Worm (Caenorhabditis elegans) whole organism, young adult: ENCODE measurements around the gene sri-33.

Source experiments
- C17E4.6 ChIP-seq: fragments of 200-800 bp; sonication (Bioruptor generic); IDR thresholded peaks from 2 replicates; pipeline ENCODE4 v1.3.6; 2022; ENCODE audit warnings: missing genetic modification reagents, missing genetic modification characterization, missing compliant biosample characterization
- F10E7.11 ChIP-seq: sonication (generic microtip); optimal IDR thresholded peaks from 2 replicates; lab custom pipeline; 2017; ENCODE audit warnings: mild to moderate bottlenecking, missing genetic modification characterization, moderate library complexity, missing compliant biosample characterization
- F39B2.1 ChIP-seq: fragments of 200-800 bp; sonication (Bioruptor generic); IDR thresholded peaks from 2 replicates; pipeline ENCODE4 v1.3.6; 2022; ENCODE audit warnings: missing genetic modification reagents, missing genetic modification characterization, missing compliant biosample characterization
- K11D2.4 ChIP-seq: fragments of 200-800 bp; sonication (Bioruptor generic); IDR thresholded peaks from 2 replicates; pipeline ENCODE4 v1.3.6; 2022; ENCODE audit warnings: missing genetic modification reagents, missing genetic modification characterization, missing compliant biosample characterization
- T26A5.8 ChIP-seq: sonication (generic microtip); optimal IDR thresholded peaks from 2 replicates; lab custom pipeline; 2016; ENCODE audit warnings: missing genetic modification characterization, missing compliant biosample characterization
- Y53G8AR.9 ChIP-seq: fragments of 200-800 bp; sonication (Bioruptor generic); conservative IDR thresholded peaks from 2 replicates; pipeline ENCODE4 v1.3.6; 2022; ENCODE audit warnings: missing genetic modification reagents, missing genetic modification characterization, missing compliant biosample characterization
- Y79H2A.3 ChIP-seq: fragments of 200-800 bp; sonication (Bioruptor generic); conservative IDR thresholded peaks from 2 replicates; pipeline ENCODE4 v1.3.6; 2022; ENCODE audit warnings: missing genetic modification reagents, missing genetic modification characterization, missing compliant biosample characterization
- aptf-3 ChIP-seq: fragments of 200-800 bp; sonication (Bioruptor generic); IDR thresholded peaks from 2 replicates; pipeline ENCODE4 v1.3.6; 2022; ENCODE audit warnings: missing genetic modification characterization, missing compliant biosample characterization
- cebp-2 ChIP-seq: fragments of 200-800 bp; sonication (Bioruptor generic); IDR thresholded peaks from 2 replicates; pipeline ENCODE4 v1.3.6; 2022; ENCODE audit warnings: missing genetic modification characterization, missing compliant biosample characterization
- ceh-58 ChIP-seq: fragments of 200-800 bp; sonication (Bioruptor generic); IDR thresholded peaks from 2 replicates; pipeline ENCODE4 v1.3.6; 2022; ENCODE audit warnings: missing genetic modification characterization, missing compliant biosample characterization
- chd-7 ChIP-seq: sonication (generic microtip); optimal IDR thresholded peaks from 2 replicates; lab custom pipeline; 2016; ENCODE audit warnings: mild to moderate bottlenecking, missing genetic modification characterization, moderate library complexity, missing compliant biosample characterization
- dox-1 ChIP-seq: fragments of 200-800 bp; sonication (Bioruptor generic); IDR thresholded peaks from 2 replicates; pipeline ENCODE4 v1.3.6; 2022; ENCODE audit warnings: missing genetic modification reagents, missing genetic modification characterization, missing compliant biosample characterization
- dpff-1 ChIP-seq: sonication (generic microtip); optimal IDR thresholded peaks from 2 replicates; lab custom pipeline; 2017; ENCODE audit warnings: mild to moderate bottlenecking, missing genetic modification characterization, missing compliant biosample characterization
- dpl-1 ChIP-seq: fragments of 150-350 bp; optimal IDR thresholded peaks from 2 replicates; lab custom pipeline; 2014; ENCODE audit warnings: missing biosample characterization, missing genetic modification reagents, missing genetic modification characterization
- fkh-3 ChIP-seq: sonication (generic microtip); optimal IDR thresholded peaks from 2 replicates; lab custom pipeline; 2016; ENCODE audit warnings: mild to moderate bottlenecking, missing genetic modification characterization, missing compliant biosample characterization
- hlh-26 ChIP-seq: fragments of 200-800 bp; sonication (Bioruptor generic); conservative IDR thresholded peaks from 2 replicates; pipeline ENCODE4 v1.3.6; 2022; ENCODE audit warnings: missing genetic modification reagents, missing genetic modification characterization, missing compliant biosample characterization
- let-607 ChIP-seq, 2 experiments: fragments of 200-800 bp in 1 of 2; sonication (Bioruptor generic) in 1 of 2; sonication (generic microtip) in 1 of 2; optimal IDR thresholded peaks; 2 replicates each; lab custom pipeline; 2016 to 2018; ENCODE audit warnings: mild to moderate bottlenecking in 2 of 2, missing compliant biosample characterization in 2 of 2, missing genetic modification characterization in 2 of 2, moderate library complexity in 2 of 2, missing genotype in 1 of 2
- lin-35 ChIP-seq, 3 experiments: fragments of 150-350 bp in 2 of 3; sonication (generic microtip) in 1 of 3; optimal IDR thresholded peaks; 2 replicates each; lab custom pipeline; 2014 to 2018; ENCODE audit warnings: missing biosample characterization in 3 of 3, missing genetic modification characterization in 3 of 3, missing genetic modification reagents in 3 of 3
- lin-40 ChIP-seq: sonication (generic microtip); optimal IDR thresholded peaks from 2 replicates; lab custom pipeline; 2016; ENCODE audit warnings: missing genetic modification characterization, mild to moderate bottlenecking, missing compliant biosample characterization, missing genotype, missing genetic modification reagents
- lin-54 ChIP-seq: fragments of 200-800 bp; sonication (Bioruptor generic); optimal IDR thresholded peaks from 2 replicates; lab custom pipeline; 2018; ENCODE audit warnings: mild to moderate bottlenecking, missing genetic modification characterization, missing compliant biosample characterization
- lsy-27 ChIP-seq: sonication (generic microtip); optimal IDR thresholded peaks from 2 replicates; lab custom pipeline; 2017; ENCODE audit warnings: missing genetic modification characterization, mild to moderate bottlenecking, missing compliant biosample characterization, antibody characterized with exemption, missing genotype, borderline replicate concordance; ENCODE audit not compliant: insufficient read depth
- madf-6 ChIP-seq: fragments of 200-800 bp; sonication (Bioruptor generic); IDR thresholded peaks from 2 replicates; pipeline ENCODE4 v1.3.6; 2022; ENCODE audit warnings: missing genetic modification reagents, missing genetic modification characterization, missing compliant biosample characterization
- madf-8 ChIP-seq: fragments of 200-800 bp; sonication (Bioruptor generic); conservative IDR thresholded peaks from 2 replicates; pipeline ENCODE4 v1.3.6; 2022; ENCODE audit warnings: missing genetic modification reagents, missing genetic modification characterization, missing compliant biosample characterization
- mxl-1 ChIP-seq: sonication (generic microtip); optimal IDR thresholded peaks from 2 replicates; lab custom pipeline; 2016; ENCODE audit warnings: missing genetic modification characterization, missing compliant biosample characterization
- nfya-1 ChIP-seq: sonication (generic microtip); optimal IDR thresholded peaks from 2 replicates; lab custom pipeline; 2017; ENCODE audit warnings: antibody characterized with exemption, missing compliant biosample characterization, missing genetic modification characterization, borderline replicate concordance; ENCODE audit not compliant: insufficient read depth
- nhr-80 ChIP-seq: sonication (generic microtip); optimal IDR thresholded peaks from 2 replicates; lab custom pipeline; 2016; ENCODE audit warnings: missing genetic modification characterization, missing compliant biosample characterization
- repo-1 ChIP-seq: sonication (generic microtip); optimal IDR thresholded peaks from 2 replicates; lab custom pipeline; 2017; ENCODE audit warnings: mild to moderate bottlenecking, missing genetic modification characterization, missing compliant biosample characterization
- sdz-38 ChIP-seq: sonication (generic microtip); optimal IDR thresholded peaks from 2 replicates; lab custom pipeline; 2016; ENCODE audit warnings: missing genotype, missing genetic modification characterization, missing compliant biosample characterization
- snpc-3.4 ChIP-seq: sonication (generic microtip); optimal IDR thresholded peaks from 2 replicates; lab custom pipeline; 2017; ENCODE audit warnings: missing genetic modification characterization, mild to moderate bottlenecking, missing compliant biosample characterization, antibody characterized with exemption, moderate library complexity, missing genotype, missing genetic modification reagents
- tlf-1 ChIP-seq: fragments of 200-800 bp; sonication (Bioruptor generic); optimal IDR thresholded peaks from 2 replicates; lab custom pipeline; 2018; ENCODE audit warnings: mild to moderate bottlenecking, missing genetic modification characterization, missing compliant biosample characterization
- unc-130 ChIP-seq: sonication (generic microtip); optimal IDR thresholded peaks from 2 replicates; lab custom pipeline; 2016; ENCODE audit warnings: missing genetic modification reagents, missing genetic modification characterization, missing compliant biosample characterization
- zim-3 ChIP-seq: sonication (generic microtip); optimal IDR thresholded peaks from 2 replicates; lab custom pipeline; 2017; ENCODE audit warnings: mild to moderate bottlenecking, missing genetic modification characterization, moderate library complexity, missing compliant biosample characterization
- ztf-25 ChIP-seq: fragments of 200-800 bp; sonication (Bioruptor generic); IDR thresholded peaks from 2 replicates; pipeline ENCODE4 v1.3.6; 2022; ENCODE audit warnings: missing genetic modification reagents, missing genetic modification characterization, missing compliant biosample characterization

Gene sri-33

ce11 chrII:3172176-3172575 lies 15.5 kb upstream of the sri-33 start, which contains the start of gene Y27F2A.10:
Gene Y27F2A.10, minus strand, starts transcription at chrII:3172276.
- no peak for TF ChIP-seq F10E7.11 (tag; lab: Kevin White, UChicago)

- TF ChIP-seq repo-1 (tag; lab: Kevin White, UChicago) (no peak), fkh-3 (no peak), unc-130 (no peak), aptf-3 (GFP tag; lab: Robert Waterston, UW) (no peak), ceh-58 (GFP tag; lab: Robert Waterston, UW) (no peak)
Observed at ce11 chrII:3170089-3170488, 13.4 kb upstream of the sri-33 start, which contains the start of gene fbxc-55. Gene fbxc-55, minus strand, starts transcription at chrII:3170189.

ce11 chrII:3158985-3159384 lies 2.3 kb upstream of the sri-33 start, which contains the start of gene sri-34:
Gene sri-34, minus strand, starts transcription at chrII:3159085.
- no peak for TF ChIP-seq ztf-25 (GFP tag; lab: Robert Waterston, UW)
- TF ChIP-seq tlf-1 (GFP tag; lab: Kevin White, UChicago): no peak
- no peak for TF ChIP-seq hlh-26 (GFP tag; lab: Robert Waterston, UW)
- no peak for TF ChIP-seq lin-35 (GFP tag; optimal IDR thresholded peaks at IDR 0.05; lab: Kevin White, UChicago)
- no peak for TF ChIP-seq chd-7 (tag; lab: Kevin White, UChicago)
- no peak for TF ChIP-seq F10E7.11 (tag; lab: Kevin White, UChicago)
- TF ChIP-seq Y79H2A.3 (GFP tag; lab: Robert Waterston, UW): no peak
- no peak for TF ChIP-seq F39B2.1
- TF ChIP-seq dpl-1: no peak
- TF ChIP-seq T26A5.8 (tag; lab: Kevin White, UChicago): no peak
- TF ChIP-seq let-607 (tag; optimal IDR thresholded peaks at IDR 0.05; lab: Kevin White, UChicago): no peak
- TF ChIP-seq mxl-1 (tag; lab: Kevin White, UChicago): no peak
- TF ChIP-seq K11D2.4 (GFP tag; lab: Robert Waterston, UW): no peak
- no peak for TF ChIP-seq cebp-2 (GFP tag; lab: Robert Waterston, UW)
- TF ChIP-seq dox-1 (GFP tag; lab: Robert Waterston, UW): no peak
- no peak for TF ChIP-seq nfya-1 (tag; lab: Kevin White, UChicago)

ce11 chrII:3154383-3154782 lies 2.3 kb downstream of the sri-33 start, which contains the start of gene sri-32:
Gene sri-32, minus strand, starts transcription at chrII:3154483.
- no peak for TF ChIP-seq lin-54 (GFP tag; lab: Kevin White, UChicago)
- TF ChIP-seq snpc-3.4 (tag; lab: Kevin White, UChicago): no peak
- TF ChIP-seq lin-40 (tag; lab: Kevin White, UChicago): no peak
- TF ChIP-seq sdz-38 (tag; lab: Kevin White, UChicago): no peak
- TF ChIP-seq lsy-27 (tag; lab: Kevin White, UChicago): no peak
- TF ChIP-seq Y53G8AR.9: no peak
- TF ChIP-seq dpff-1: no peak
- TF ChIP-seq madf-6: no peak
- TF ChIP-seq zim-3 (tag; lab: Kevin White, UChicago): no peak
- no peak for TF ChIP-seq aptf-3 (GFP tag; lab: Robert Waterston, UW)
- no peak for TF ChIP-seq nhr-80 (tag; lab: Kevin White, UChicago)
- no peak for TF ChIP-seq C17E4.6
- no peak for TF ChIP-seq madf-8 (GFP tag; lab: Robert Waterston, UW)
